Fruit fly (Drosophila melanogaster): ENCODE results near the gene CG7582.

- TF ChIP-seq Myc (optimal IDR thresholded peaks at IDR 0.05) (no peak), insv (optimal IDR thresholded peaks at IDR 0.05) (no peak), psq (optimal IDR thresholded peaks at IDR 0.05) (no peak), ttk (optimal IDR thresholded peaks at IDR 0.05) (no peak), h (optimal IDR thresholded peaks at IDR 0.05) (no peak), Sin3A (optimal IDR thresholded peaks at IDR 0.05) (no peak)
Measured at dm6 chr3R:29690960-29691527, 9.0 kb upstream of the CG7582 start.
